Worm (Caenorhabditis elegans) whole organism, early embryonic: ENCODE measurements around the gene K08C7.6.
"Not testable (repeated sequence)": the region's sequence is repeated elsewhere in the genome, so short reads cannot be mapped to it uniquely, and the experiment has no call there.

ENCODE experiments used
- B0310.2 ChIP-seq: sonication (generic microtip); optimal IDR thresholded peaks from 2 replicates; lab custom pipeline; 2016; ENCODE audit warnings: mild to moderate bottlenecking, missing genetic modification characterization, missing compliant biosample characterization
- F13C5.2 ChIP-seq: sonication (generic microtip); optimal IDR thresholded peaks from 2 replicates; lab custom pipeline; 2017; ENCODE audit warnings: mild to moderate bottlenecking, missing genetic modification characterization, inconsistent platforms, missing compliant biosample characterization
- aly-1 ChIP-seq: sonication (generic microtip); optimal IDR thresholded peaks from 2 replicates; lab custom pipeline; 2016; ENCODE audit warnings: missing genetic modification characterization, missing compliant biosample characterization
- ama-1 ChIP-seq: fragments of 150-350 bp; optimal IDR thresholded peaks from 2 replicates; lab custom pipeline; 2014
- ceh-13 ChIP-seq: fragments of 200-800 bp; sonication (Bioruptor generic); optimal IDR thresholded peaks from 2 replicates; lab custom pipeline; 2018; ENCODE audit warnings: mild to moderate bottlenecking, missing genetic modification characterization, missing compliant biosample characterization
- ceh-36 ChIP-seq: sonication (generic microtip); optimal IDR thresholded peaks from 2 replicates; lab custom pipeline; 2016; ENCODE audit warnings: missing genetic modification characterization, inconsistent platforms, missing compliant biosample characterization
- ets-7 ChIP-seq: sonication (generic microtip); optimal IDR thresholded peaks from 2 replicates; lab custom pipeline; 2016; ENCODE audit warnings: missing genotype, missing genetic modification characterization, missing compliant biosample characterization
- flt-1 ChIP-seq: fragments of 200-800 bp; sonication (Bioruptor generic); IDR thresholded peaks from 2 replicates; pipeline ENCODE4 v1.3.6; 2022; ENCODE audit warnings: missing genetic modification characterization, missing compliant biosample characterization
- hmbx-1 ChIP-seq: sonication (generic microtip); optimal IDR thresholded peaks from 2 replicates; lab custom pipeline; 2016; ENCODE audit warnings: mild to moderate bottlenecking, missing genetic modification characterization, missing compliant biosample characterization
- hmg-4 ChIP-seq: fragments of 200-800 bp; sonication (Bioruptor generic); optimal IDR thresholded peaks from 2 replicates; lab custom pipeline; 2018; ENCODE audit warnings: mild to moderate bottlenecking, missing genetic modification characterization, missing compliant biosample characterization
- hnd-1 ChIP-seq: sonication (generic microtip); optimal IDR thresholded peaks from 2 replicates; lab custom pipeline; 2016; ENCODE audit warnings: missing genetic modification characterization, missing compliant biosample characterization
- pes-1 ChIP-seq: fragments of 200-800 bp; sonication (Bioruptor generic); IDR thresholded peaks from 2 replicates; pipeline ENCODE4 v1.3.6; 2022; ENCODE audit warnings: missing genetic modification reagents, missing genetic modification characterization, missing compliant biosample characterization
- scrt-1 ChIP-seq: fragments of 200-800 bp; sonication (Bioruptor generic); IDR thresholded peaks from 2 replicates; pipeline ENCODE4 v1.3.6; 2022; ENCODE audit warnings: missing genetic modification characterization, missing compliant biosample characterization
- sea-1 ChIP-seq: fragments of 200-800 bp; sonication (Bioruptor generic); conservative IDR thresholded peaks from 2 replicates; pipeline ENCODE4 v1.3.6; 2022; ENCODE audit warnings: missing genetic modification characterization, missing compliant biosample characterization
- tbx-11 ChIP-seq: fragments of 200-800 bp; sonication (Bioruptor generic); IDR thresholded peaks from 2 replicates; pipeline ENCODE4 v1.3.6; 2022; ENCODE audit warnings: missing genetic modification characterization, missing compliant biosample characterization
- tbx-37 ChIP-seq: fragments of 200-800 bp; sonication (Bioruptor generic); conservative IDR thresholded peaks from 2 replicates; pipeline ENCODE4 v1.3.6; 2022; ENCODE audit warnings: missing genetic modification reagents, missing genetic modification characterization, missing compliant biosample characterization
- tra-4 ChIP-seq: sonication (generic microtip); optimal IDR thresholded peaks from 2 replicates; lab custom pipeline; 2017; ENCODE audit warnings: missing genetic modification characterization, missing compliant biosample characterization

The K08C7.6 gene

ce11 chrIV:10654047-10654446 lies 31.6 kb downstream of the K08C7.6 start, which contains the start of gene glb-19:
TSS of gene glb-19 (minus strand) at chrIV:10654147.
- not testable (repeated sequence) for TF ChIP-seq flt-1 (GFP tag; lab: Robert Waterston, UW); hnd-1 (tag; lab: Kevin White, UChicago); tra-4 (tag; lab: Kevin White, UChicago)

- no peak for TF ChIP-seq aly-1
- no peak for TF ChIP-seq hmg-4 (GFP tag; lab: Kevin White, UChicago)
- TF ChIP-seq ceh-36 (tag; lab: Kevin White, UChicago) = no peak
- no peak for TF ChIP-seq ama-1 (lab: Kevin White, UChicago)
- no peak for TF ChIP-seq sea-1 (GFP tag; lab: Robert Waterston, UW)
- no peak for TF ChIP-seq B0310.2 (tag; lab: Kevin White, UChicago)
- no peak for TF ChIP-seq ceh-13
- TF ChIP-seq hnd-1 (tag; lab: Kevin White, UChicago) = no peak
- TF ChIP-seq tbx-11 (GFP tag; lab: Robert Waterston, UW) = no peak
- TF ChIP-seq ets-7 = no peak
- TF ChIP-seq scrt-1 (GFP tag; lab: Robert Waterston, UW) = no peak
- no peak for TF ChIP-seq flt-1 (GFP tag; lab: Robert Waterston, UW)
- TF ChIP-seq pes-1 (GFP tag; lab: Robert Waterston, UW) = no peak
- TF ChIP-seq tbx-37 (GFP tag; lab: Robert Waterston, UW) = no peak
- TF ChIP-seq F13C5.2 (tag; lab: Kevin White, UChicago) = no peak
- no peak for TF ChIP-seq tra-4 (tag; lab: Kevin White, UChicago)
- no peak for TF ChIP-seq hmbx-1 (tag; lab: Kevin White, UChicago)
These were observed 46.7 kb downstream of the K08C7.6 start, which contains the start of gene F56C4.2 for ce11 chrIV:10638977-10639376. TSS of gene F56C4.2 (plus strand) at chrIV:10639277.

ce11 chrIV:10636649-10637048 lies 49.0 kb downstream of the K08C7.6 start, which contains the start of gene F56C4.1:
TSS of gene F56C4.1 (plus strand) at chrIV:10636949.
- TF ChIP-seq aly-1 (no peak), B0310.2 (tag; lab: Kevin White, UChicago) (no peak), ets-7 (no peak), flt-1 (GFP tag; lab: Robert Waterston, UW) (no peak), F13C5.2 (tag; lab: Kevin White, UChicago) (no peak), ceh-13 (no peak), hmbx-1 (tag; lab: Kevin White, UChicago) (no peak), sea-1 (GFP tag; lab: Robert Waterston, UW) (no peak), pes-1 (GFP tag; lab: Robert Waterston, UW) (no peak), hmg-4 (GFP tag; lab: Kevin White, UChicago) (no peak), ama-1 (lab: Kevin White, UChicago) (no peak), tra-4 (tag; lab: Kevin White, UChicago) (no peak), scrt-1 (GFP tag; lab: Robert Waterston, UW) (no peak), hnd-1 (tag; lab: Kevin White, UChicago) (no peak), ceh-36 (tag; lab: Kevin White, UChicago) (no peak), tbx-37 (GFP tag; lab: Robert Waterston, UW) (no peak), tbx-11 (GFP tag; lab: Robert Waterston, UW) (no peak)
